Fruit fly (Drosophila melanogaster) whole organism: ENCODE measurements around the gene scro.

Source experiments
- CG8478 ChIP-seq: fragments of >200 bp; optimal IDR thresholded peaks from 2 replicates; lab custom pipeline; 2018; ENCODE audit warnings: inconsistent platforms
- Dll ChIP-seq: fragments of >200 bp; optimal IDR thresholded peaks from 2 replicates; lab custom pipeline; 2017
- EcR ChIP-seq, 2 experiments: fragments of >200 bp; optimal IDR thresholded peaks; 2 replicates each; lab custom pipeline; 2017; ENCODE audit warnings: missing biosample characterization in 2 of 2, missing genetic modification characterization in 2 of 2, missing genetic modification reagents in 2 of 2
- pan ChIP-seq: fragments of >200 bp; optimal IDR thresholded peaks from 2 replicates; lab custom pipeline; 2017
- psq ChIP-seq: fragments of >200 bp; optimal IDR thresholded peaks from 2 replicates; lab custom pipeline; 2017
- usp ChIP-seq: fragments of >200 bp; optimal IDR thresholded peaks from 2 replicates; lab custom pipeline; 2017; ENCODE audit warnings: missing biosample characterization, missing genetic modification characterization, mixed read lengths

scro gene

DNA sequence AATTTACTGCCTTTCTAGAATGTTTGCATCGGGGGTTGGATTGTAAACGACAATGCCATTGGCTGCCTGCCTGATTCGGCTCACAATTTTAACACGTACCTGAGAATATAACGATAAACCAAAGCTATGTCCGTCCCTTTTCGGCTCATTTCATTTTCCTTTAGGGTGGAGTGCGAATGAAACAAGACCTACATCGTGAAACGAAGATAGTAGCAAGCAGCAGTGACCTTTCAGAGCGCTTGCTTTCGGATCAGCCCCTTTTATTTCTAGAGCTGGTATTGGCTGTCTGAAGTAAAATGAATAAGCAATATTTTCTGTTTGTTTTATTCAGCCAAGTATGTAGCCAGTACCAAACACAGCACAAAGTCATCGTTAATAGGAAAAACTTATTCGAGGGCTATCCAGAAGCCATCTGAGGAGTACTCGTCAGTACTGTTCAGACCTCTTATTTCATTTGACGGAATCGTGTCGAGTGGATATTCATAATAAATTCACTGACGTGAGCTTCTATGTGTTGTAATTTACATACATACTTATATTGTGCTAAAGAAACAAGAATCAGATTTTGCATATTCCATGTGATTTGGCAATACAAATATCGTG is at the start of gene scro:
scro (plus strand) TSS at position 429 of the 603 bp plus-strand sequence.
- peak in 1 of 2 experiments; percentile 44 for TF ChIP-seq EcR (GFP tag; optimal IDR thresholded peaks at IDR 0.05; lab: Kevin White, UChicago)
- no peak for TF ChIP-seq usp (GFP tag; lab: Kevin White, UChicago)
- no peak for TF ChIP-seq psq (lab: Kevin White, UChicago)
- TF ChIP-seq pan (lab: Kevin White, UChicago): no peak
- peak; percentile 64 for TF ChIP-seq CG8478 (lab: Kevin White, UChicago)

DNA sequence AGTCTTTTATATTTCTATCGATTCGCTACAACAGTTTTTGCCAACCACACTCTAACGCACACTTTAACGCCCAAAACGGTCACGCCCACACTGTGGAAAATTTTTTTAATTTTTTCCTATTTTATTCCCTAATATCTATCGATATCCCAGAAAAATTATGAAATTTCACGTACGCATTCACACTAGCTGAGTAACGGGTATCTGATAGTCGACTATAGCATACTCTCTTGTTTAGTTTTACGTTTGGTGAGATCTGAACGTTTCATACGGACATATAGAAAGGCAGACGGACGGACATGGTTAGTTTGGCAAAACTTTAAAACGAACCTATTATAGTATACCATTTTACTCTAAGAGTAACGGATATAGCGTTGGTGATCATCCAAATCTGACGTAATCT is 1.8 kb upstream of the scro start:
- TF ChIP-seq EcR (GFP tag; optimal IDR thresholded peaks at IDR 0.05; lab: Kevin White, UChicago) (no peak), CG8478 (lab: Kevin White, UChicago) (no peak), psq (lab: Kevin White, UChicago) (no peak), usp (GFP tag; lab: Kevin White, UChicago) (no peak), Dll (lab: Kevin White, UChicago) (no peak), pan (lab: Kevin White, UChicago) (no peak)
